Worm (Caenorhabditis elegans) whole organism, L3 larva: ENCODE data around the gene Y51H7BR.4.
A peak's percentile ranks its signal among the peaks of the same experiment; 100 is the strongest.

ENCODE experiments used
- R02D3.7 ChIP-seq: fragments of 150-350 bp; optimal IDR thresholded peaks from 2 replicates; lab custom pipeline; 2014; ENCODE audit warnings: missing biosample characterization, missing genetic modification characterization
- ZK546.5 ChIP-seq: sonication (generic microtip); optimal IDR thresholded peaks from 2 replicates; lab custom pipeline; 2017; ENCODE audit warnings: missing biosample characterization, missing genetic modification characterization
- aly-2 ChIP-seq: fragments of 150-350 bp; optimal IDR thresholded peaks from 2 replicates; lab custom pipeline; 2014; ENCODE audit warnings: missing biosample characterization, missing genetic modification characterization
- ama-1 ChIP-seq: fragments of 150-350 bp; optimal IDR thresholded peaks from 2 replicates; lab custom pipeline; 2018
- ceh-16 ChIP-seq: sonication (generic microtip); optimal IDR thresholded peaks from 2 replicates; lab custom pipeline; 2017; ENCODE audit warnings: missing biosample characterization, missing genetic modification characterization
- ceh-28 ChIP-seq: fragments of 150-350 bp; optimal IDR thresholded peaks from 2 replicates; lab custom pipeline; 2014; ENCODE audit warnings: missing biosample characterization, missing genetic modification reagents, missing genetic modification characterization
- ceh-82 ChIP-seq: fragments of 150-350 bp; optimal IDR thresholded peaks from 2 replicates; lab custom pipeline; 2014; ENCODE audit warnings: missing biosample characterization, missing genetic modification characterization
- ceh-9 ChIP-seq: sonication (generic microtip); optimal IDR thresholded peaks from 2 replicates; lab custom pipeline; 2018; ENCODE audit warnings: missing biosample characterization, missing genetic modification characterization
- daf-12 ChIP-seq: fragments of 150-350 bp; optimal IDR thresholded peaks from 2 replicates; lab custom pipeline; 2014; ENCODE audit warnings: missing biosample characterization, missing genetic modification reagents, missing genetic modification characterization
- egl-27 ChIP-seq: sonication (generic microtip); optimal IDR thresholded peaks from 4 replicates; lab custom pipeline; 2017; ENCODE audit warnings: missing biosample characterization, missing genetic modification reagents, missing genetic modification characterization
- egl-5 ChIP-seq: fragments of 150-350 bp; optimal IDR thresholded peaks from 2 replicates; lab custom pipeline; 2017; ENCODE audit warnings: missing biosample characterization, missing genetic modification reagents, missing genetic modification characterization, inconsistent platforms
- elt-1 ChIP-seq: fragments of 150-350 bp; optimal IDR thresholded peaks from 2 replicates; lab custom pipeline; 2014; ENCODE audit warnings: missing biosample characterization, missing genetic modification characterization
- elt-2 ChIP-seq: sonication (generic microtip); optimal IDR thresholded peaks from 2 replicates; lab custom pipeline; 2016; ENCODE audit warnings: missing genetic modification reagents, mild to moderate bottlenecking, missing genetic modification characterization, missing compliant biosample characterization
- eor-1 ChIP-seq, 2 experiments: fragments of 150-350 bp; optimal IDR thresholded peaks; 2 replicates each; lab custom pipeline; 2014 to 2018; ENCODE audit warnings: missing biosample characterization in 2 of 2, missing genetic modification characterization in 2 of 2
- fkh-10 ChIP-seq: sonication (generic microtip); optimal IDR thresholded peaks from 2 replicates; lab custom pipeline; 2017; ENCODE audit warnings: missing biosample characterization, missing genetic modification reagents, missing genetic modification characterization
- fkh-2 ChIP-seq: fragments of 150-350 bp; optimal IDR thresholded peaks from 2 replicates; lab custom pipeline; 2014; ENCODE audit warnings: missing biosample characterization, missing genetic modification reagents, missing genetic modification characterization
- fos-1 ChIP-seq: fragments of 150-350 bp; optimal IDR thresholded peaks from 2 replicates; lab custom pipeline; 2014; ENCODE audit warnings: missing biosample characterization, missing genetic modification characterization
- hmg-11 ChIP-seq: sonication (generic microtip); optimal IDR thresholded peaks from 2 replicates; lab custom pipeline; 2016; ENCODE audit warnings: missing genetic modification characterization, missing compliant biosample characterization
- jun-1 ChIP-seq: fragments of 150-350 bp; optimal IDR thresholded peaks from 2 replicates; lab custom pipeline; 2014; ENCODE audit warnings: missing biosample characterization, missing genetic modification reagents, missing genetic modification characterization
- lin-15B ChIP-seq: fragments of 150-350 bp; optimal IDR thresholded peaks from 2 replicates; lab custom pipeline; 2014; ENCODE audit warnings: missing biosample characterization, missing genetic modification characterization
- lin-39 ChIP-seq: fragments of 150-350 bp; optimal IDR thresholded peaks from 2 replicates; lab custom pipeline; 2018; ENCODE audit warnings: missing biosample characterization, missing genetic modification reagents, missing genetic modification characterization
- lsy-12 ChIP-seq: sonication (generic microtip); optimal IDR thresholded peaks from 2 replicates; lab custom pipeline; 2016; ENCODE audit warnings: mild to moderate bottlenecking, missing genetic modification characterization, missing compliant biosample characterization
- mdl-1 ChIP-seq: fragments of 150-350 bp; optimal IDR thresholded peaks from 2 replicates; lab custom pipeline; 2014; ENCODE audit warnings: missing biosample characterization, missing genetic modification characterization
- mml-1 ChIP-seq: fragments of 150-350 bp; sonication (generic microtip); optimal IDR thresholded peaks from 3 replicates; lab custom pipeline; 2014; ENCODE audit warnings: missing biosample characterization, missing genetic modification characterization
- nfya-1 ChIP-seq: sonication (generic microtip); optimal IDR thresholded peaks from 2 replicates; lab custom pipeline; 2017; ENCODE audit warnings: missing genetic modification characterization, mild to moderate bottlenecking, missing compliant biosample characterization, antibody characterized with exemption, moderate library complexity; ENCODE audit not compliant: insufficient read depth
- nhr-11 ChIP-seq: fragments of 150-350 bp; optimal IDR thresholded peaks from 2 replicates; lab custom pipeline; 2014; ENCODE audit warnings: missing biosample characterization, missing genetic modification characterization
- nhr-12 ChIP-seq: fragments of 150-350 bp; optimal IDR thresholded peaks from 2 replicates; lab custom pipeline; 2014; ENCODE audit warnings: missing biosample characterization, missing genetic modification characterization
- nhr-23 ChIP-seq: fragments of 150-350 bp; optimal IDR thresholded peaks from 2 replicates; lab custom pipeline; 2014; ENCODE audit warnings: missing biosample characterization, missing genetic modification reagents, missing genetic modification characterization
- nhr-237 ChIP-seq: fragments of 150-350 bp; optimal IDR thresholded peaks from 2 replicates; lab custom pipeline; 2014; ENCODE audit warnings: missing biosample characterization, missing genetic modification characterization
- nhr-25 ChIP-seq: sonication (generic microtip); optimal IDR thresholded peaks from 2 replicates; lab custom pipeline; 2017; ENCODE audit warnings: missing biosample characterization, missing genetic modification characterization
- nhr-28 ChIP-seq: fragments of 150-350 bp; optimal IDR thresholded peaks from 2 replicates; lab custom pipeline; 2014; ENCODE audit warnings: missing biosample characterization, missing genetic modification characterization
- nhr-43 ChIP-seq: sonication (generic microtip); optimal IDR thresholded peaks from 2 replicates; lab custom pipeline; 2016; ENCODE audit warnings: mild to moderate bottlenecking, missing genetic modification characterization, missing compliant biosample characterization; ENCODE audit not compliant: poor library complexity, severe bottlenecking
- nhr-67 ChIP-seq: fragments of 150-350 bp; optimal IDR thresholded peaks from 2 replicates; lab custom pipeline; 2014; ENCODE audit warnings: missing biosample characterization, missing genetic modification characterization
- nhr-76 ChIP-seq: fragments of 150-350 bp; sonication (generic microtip); optimal IDR thresholded peaks from 5 replicates; lab custom pipeline; 2014; ENCODE audit warnings: missing biosample characterization, missing genetic modification characterization
- nhr-77 ChIP-seq: fragments of 150-350 bp; optimal IDR thresholded peaks from 2 replicates; lab custom pipeline; 2014; ENCODE audit warnings: missing biosample characterization, missing genetic modification characterization
- pha-4 ChIP-seq: fragments of 150-350 bp; optimal IDR thresholded peaks from 2 replicates; lab custom pipeline; 2014; ENCODE audit warnings: missing biosample characterization, missing genetic modification reagents, missing genetic modification characterization
- pqm-1 ChIP-seq: fragments of 150-350 bp; optimal IDR thresholded peaks from 2 replicates; lab custom pipeline; 2017; ENCODE audit warnings: missing biosample characterization, missing genetic modification characterization, inconsistent platforms
- sea-2 ChIP-seq: fragments of 150-350 bp; sonication (generic microtip); optimal IDR thresholded peaks from 4 replicates; lab custom pipeline; 2014; ENCODE audit warnings: missing biosample characterization, missing genetic modification reagents, missing genetic modification characterization
- skn-1 ChIP-seq: fragments of 150-350 bp; optimal IDR thresholded peaks from 2 replicates; lab custom pipeline; 2014; ENCODE audit warnings: missing biosample characterization, missing genetic modification characterization
- snpc-4 ChIP-seq: fragments of 150-350 bp; optimal IDR thresholded peaks from 2 replicates; lab custom pipeline; 2014; ENCODE audit warnings: missing biosample characterization, missing genetic modification characterization
- tbx-2 ChIP-seq: sonication (generic microtip); optimal IDR thresholded peaks from 2 replicates; lab custom pipeline; 2016; ENCODE audit warnings: mild to moderate bottlenecking, missing genetic modification characterization, missing compliant biosample characterization
- unc-39 ChIP-seq: sonication (generic microtip); optimal IDR thresholded peaks from 4 replicates; lab custom pipeline; 2017; ENCODE audit warnings: missing biosample characterization, missing genetic modification characterization
- unc-62 ChIP-seq: fragments of 150-350 bp; sonication (generic microtip); optimal IDR thresholded peaks from 4 replicates; lab custom pipeline; 2014; ENCODE audit warnings: missing biosample characterization, missing genetic modification reagents, missing genetic modification characterization
- zag-1 ChIP-seq: fragments of 150-350 bp; optimal IDR thresholded peaks from 2 replicates; lab custom pipeline; 2014; ENCODE audit warnings: missing biosample characterization, missing genetic modification characterization
- ztf-11 ChIP-seq: fragments of 150-350 bp; optimal IDR thresholded peaks from 2 replicates; lab custom pipeline; 2014; ENCODE audit warnings: missing biosample characterization, missing genetic modification characterization
- ztf-4 ChIP-seq: fragments of 150-350 bp; optimal IDR thresholded peaks from 2 replicates; lab custom pipeline; 2014; ENCODE audit warnings: missing biosample characterization, missing genetic modification characterization

The Y51H7BR.4 gene

ce11 chrII:1500286-1500840, 28.8 kb upstream of the Y51H7BR.4 start, which contains the start of gene emc-1:
TSS of gene emc-1 (minus strand) at chrII:1500330.
- TF ChIP-seq pha-4 (tag; lab: Kevin White, UChicago) (peak; percentile 11), zag-1 (no peak), ceh-16 (no peak), R02D3.7 (tag; lab: Kevin White, UChicago) (no peak)
- TF ChIP-seq, all 47 proteins: peak for 1

DNA sequence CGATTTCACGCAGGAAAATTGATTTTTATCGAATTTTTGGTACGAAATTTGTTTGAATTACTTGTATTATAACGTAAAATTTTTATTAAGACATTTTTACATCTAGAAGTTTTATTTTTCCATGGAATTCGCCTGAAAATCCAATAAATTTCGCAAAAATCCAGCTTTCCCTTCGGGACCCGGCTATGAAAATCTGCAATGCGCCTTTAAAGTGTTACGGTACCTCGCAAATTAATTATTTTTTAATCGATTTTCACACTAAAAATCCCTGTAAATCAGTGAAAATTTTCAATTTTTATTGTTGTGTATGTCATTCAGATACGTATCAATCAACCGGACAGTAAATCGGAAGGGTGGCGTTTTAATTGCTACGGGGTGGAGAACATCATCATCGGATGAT, 28.2 kb upstream of the Y51H7BR.4 start:
- TF ChIP-seq ceh-82 (tag; lab: Kevin White, UChicago) (no peak), nhr-11 (tag; lab: Kevin White, UChicago) (no peak), skn-1 (no peak), egl-27 (no peak), unc-62 (GFP tag; lab: Kevin White, UChicago) (no peak), pha-4 (tag; lab: Kevin White, UChicago) (no peak), ceh-9 (tag; lab: Kevin White, UChicago) (no peak), fkh-10 (GFP tag; lab: Kevin White, UChicago) (no peak), egl-5 (tag; lab: Kevin White, UChicago) (no peak), pqm-1 (tag; lab: Kevin White, UChicago) (no peak), eor-1 (tag; optimal IDR thresholded peaks at IDR 0.05; lab: Kevin White, UChicago) (no peak), elt-1 (tag; lab: Kevin White, UChicago) (no peak), sea-2 (no peak), ceh-16 (no peak)

ce11 chrII:1501614-1502355, 27.4 kb upstream of the Y51H7BR.4 start:
- TF ChIP-seq sea-2 = no peak
- no peak for TF ChIP-seq mml-1
- no peak for TF ChIP-seq zag-1
- TF ChIP-seq nfya-1 (tag; lab: Kevin White, UChicago) = peak; percentile 59
- no peak for TF ChIP-seq skn-1
- TF ChIP-seq elt-1 (tag; lab: Kevin White, UChicago) = no peak
- TF ChIP-seq pqm-1 (tag; lab: Kevin White, UChicago) = no peak
- TF ChIP-seq ceh-82 (tag; lab: Kevin White, UChicago) = no peak
- TF ChIP-seq nhr-43 (tag; lab: Kevin White, UChicago) = no peak
- no peak for TF ChIP-seq daf-12 (tag; lab: Kevin White, UChicago)
- TF ChIP-seq nhr-77 = no peak
- TF ChIP-seq jun-1 (tag; lab: Kevin White, UChicago) = no peak
- no peak for TF ChIP-seq tbx-2 (tag; lab: Kevin White, UChicago)
- TF ChIP-seq ZK546.5 = no peak
- no peak for TF ChIP-seq ceh-16
- TF ChIP-seq fkh-2 (tag; lab: Kevin White, UChicago) = no peak
- TF ChIP-seq nhr-11 (tag; lab: Kevin White, UChicago) = no peak
- no peak for TF ChIP-seq ztf-4
- TF ChIP-seq hmg-11 (tag; lab: Kevin White, UChicago) = peak; percentile 49
- TF ChIP-seq egl-5 (tag; lab: Kevin White, UChicago) = peak; percentile 51
- no peak for TF ChIP-seq ceh-9 (tag; lab: Kevin White, UChicago)
- TF ChIP-seq lsy-12 (tag; lab: Kevin White, UChicago) = no peak
- TF ChIP-seq unc-39 (tag; lab: Kevin White, UChicago) = no peak
- TF ChIP-seq lin-39 = peak; percentile 90
- peak; percentile 65 for TF ChIP-seq mdl-1
- no peak for TF ChIP-seq elt-2 (tag; lab: Kevin White, UChicago)
- no peak for TF ChIP-seq fkh-10 (GFP tag; lab: Kevin White, UChicago)
- no peak for TF ChIP-seq nhr-25
- no peak for TF ChIP-seq ceh-28 (tag; lab: Kevin White, UChicago)
- no peak for TF ChIP-seq nhr-23 (tag; lab: Kevin White, UChicago)
- no peak for TF ChIP-seq nhr-67
- peak; percentile 1 for TF ChIP-seq lin-15B (tag; lab: Kevin White, UChicago)
- no peak for TF ChIP-seq egl-27
- no peak for TF ChIP-seq pha-4 (tag; lab: Kevin White, UChicago)
- no peak for TF ChIP-seq nhr-237 (tag; lab: Kevin White, UChicago)
- no peak for TF ChIP-seq nhr-28 (tag; lab: Kevin White, UChicago)
- TF ChIP-seq nhr-12 = no peak
- no peak for TF ChIP-seq ztf-11
- TF ChIP-seq nhr-76 (tag; lab: Kevin White, UChicago) = no peak
- no peak for TF ChIP-seq ama-1
- TF ChIP-seq snpc-4 (tag; lab: Kevin White, UChicago) = no peak
- no peak for TF ChIP-seq aly-2 (tag; lab: Kevin White, UChicago)
- TF ChIP-seq eor-1 (tag; optimal IDR thresholded peaks at IDR 0.05; lab: Kevin White, UChicago) = no peak
- TF ChIP-seq fos-1 (tag; lab: Kevin White, UChicago) = no peak
- peak; percentile 38 for TF ChIP-seq unc-62 (GFP tag; lab: Kevin White, UChicago)
- no peak for TF ChIP-seq R02D3.7 (tag; lab: Kevin White, UChicago)
